Fruit fly (Drosophila melanogaster) whole organism, prepupa: Measurements from ENCODE around the gene beg.

ENCODE experiments used
- CG8632 ChIP-seq: fragments of 200-800 bp; sonication (Bioruptor generic); optimal IDR thresholded peaks from 3 replicates; lab custom pipeline; 2016; ENCODE audit warnings: missing biosample characterization, missing genetic modification characterization
- Smox ChIP-seq: fragments of 200-800 bp; sonication (Bioruptor generic); optimal IDR thresholded peaks from 3 replicates; lab custom pipeline; 2016; ENCODE audit warnings: missing biosample characterization, missing genetic modification characterization
- ss ChIP-seq, 2 experiments: fragments of 200-800 bp; sonication (Bioruptor generic); optimal IDR thresholded peaks; 2 replicates in 1 of 2; 3 replicates in 1 of 2; lab custom pipeline; 2017 to 2018; ENCODE audit warnings: mild to moderate bottlenecking in 2 of 2, missing biosample characterization in 2 of 2, missing genetic modification characterization in 2 of 2, moderate library complexity in 1 of 2

DNA sequence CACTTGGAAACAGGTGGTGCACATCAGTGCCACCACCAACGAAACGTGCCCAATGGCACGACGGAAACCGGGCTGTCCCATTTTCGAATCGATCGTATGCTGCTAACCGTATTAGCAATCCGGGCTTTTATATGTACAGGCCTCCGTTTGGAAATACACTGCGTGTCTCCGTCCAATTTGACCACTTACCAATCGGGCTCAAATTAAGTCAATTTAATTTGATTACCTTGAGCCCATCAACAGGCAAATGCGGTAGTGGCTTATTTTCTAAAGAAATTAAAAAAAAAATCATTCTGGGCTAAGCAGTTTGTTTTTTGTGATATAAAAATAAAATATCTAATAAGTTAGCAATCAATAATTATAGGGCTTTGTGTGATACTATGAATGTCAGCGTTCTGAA, 11.8 kb upstream of the beg start, which contains the start of gene a10:
- TF ChIP-seq ss (GFP tag; optimal IDR thresholded peaks at IDR 0.05; lab: Kevin White, UChicago) (no peak), CG8632 (no peak), Smox (GFP tag; lab: Kevin White, UChicago) (no peak)
